Worm (Caenorhabditis elegans) whole organism, L2 larva: ENCODE results near the gene str-199.

Experiments used
- elt-1 ChIP-seq: fragments of 150-350 bp; optimal IDR thresholded peaks from 2 replicates; lab custom pipeline; 2014; ENCODE audit warnings: missing biosample characterization, missing genetic modification characterization
- mbf-1 ChIP-seq: sonication (generic microtip); optimal IDR thresholded peaks from 2 replicates; lab custom pipeline; 2017; ENCODE audit warnings: missing biosample characterization, missing genetic modification characterization
- unc-62 ChIP-seq: fragments of 150-350 bp; optimal IDR thresholded peaks from 2 replicates; lab custom pipeline; 2014; ENCODE audit warnings: missing biosample characterization, missing genetic modification reagents, missing genetic modification characterization

- TF ChIP-seq unc-62 = no peak
- TF ChIP-seq elt-1 (tag; lab: Kevin White, UChicago) = no peak
- no peak for TF ChIP-seq mbf-1 (tag; lab: Kevin White, UChicago)
These were observed 33.0 kb upstream of the str-199 start, which contains the start of gene srh-252 for ce11 chrV:17223305-17223704.
